Fruit fly (Drosophila melanogaster) whole organism, embryonic: ENCODE results near the gene CG7409.

Experiments
- CG10654 ChIP-seq: fragments of 200-800 bp; sonication (Bioruptor generic); optimal IDR thresholded peaks from 2 replicates; lab custom pipeline; 2016; ENCODE audit warnings: missing biosample characterization, missing genetic modification characterization
- CG11247 ChIP-seq: fragments of 200-800 bp; sonication (Bioruptor generic); IDR thresholded peaks from 2 replicates; pipeline ENCODE4 v1.3.6; 2022; ENCODE audit warnings: missing biosample characterization, missing genetic modification characterization
- CG12236 ChIP-seq: fragments of 200-800 bp; sonication (Bioruptor generic); optimal IDR thresholded peaks from 2 replicates; lab custom pipeline; 2016; ENCODE audit warnings: missing biosample characterization, missing genetic modification characterization
- CG13287 ChIP-seq: fragments of 200-800 bp; sonication (Bioruptor generic); IDR thresholded peaks from 2 replicates; pipeline ENCODE4 v1.3.6; 2022; ENCODE audit warnings: missing biosample characterization, missing genetic modification characterization; ENCODE audit not compliant: partially characterized antibody
- CG17361 ChIP-seq: fragments of 200-800 bp; sonication (Bioruptor generic); IDR thresholded peaks from 3 replicates; pipeline ENCODE4 v1.3.6; 2022; ENCODE audit warnings: missing biosample characterization, missing genetic modification characterization
- CG17802 ChIP-seq: fragments of 200-800 bp; sonication (Bioruptor generic); optimal IDR thresholded peaks from 2 replicates; lab custom pipeline; 2018; ENCODE audit warnings: missing biosample characterization, mild to moderate bottlenecking, missing genetic modification characterization, moderate library complexity
- CG2199 ChIP-seq: fragments of 200-800 bp; sonication (Bioruptor generic); IDR thresholded peaks from 3 replicates; pipeline ENCODE4 v1.3.6; 2022; ENCODE audit warnings: missing biosample characterization, missing genetic modification characterization
- CG3065 ChIP-seq: fragments of 200-800 bp; sonication (Bioruptor generic); optimal IDR thresholded peaks from 2 replicates; lab custom pipeline; 2016; ENCODE audit warnings: missing biosample characterization, missing genetic modification characterization
- CG33557 ChIP-seq: fragments of 200-800 bp; sonication (Bioruptor generic); optimal IDR thresholded peaks from 2 replicates; lab custom pipeline; 2019; ENCODE audit warnings: missing biosample characterization, mild to moderate bottlenecking, missing genetic modification characterization, moderate library complexity
- CG3995 ChIP-seq: fragments of 200-800 bp; sonication (Bioruptor generic); optimal IDR thresholded peaks from 3 replicates; lab custom pipeline; 2016; ENCODE audit warnings: missing biosample characterization, missing genetic modification characterization
- CG4360 ChIP-seq: fragments of 200-800 bp; sonication (Bioruptor generic); IDR thresholded peaks from 2 replicates; pipeline ENCODE4 v1.3.6; 2022; ENCODE audit warnings: missing biosample characterization, missing genetic modification characterization
- CG43689 ChIP-seq: fragments of 200-800 bp; sonication (Bioruptor generic); IDR thresholded peaks from 2 replicates; pipeline ENCODE4 v1.3.6; 2022; ENCODE audit warnings: missing biosample characterization, missing genetic modification characterization
- CG4820 ChIP-seq: fragments of 200-800 bp; sonication (Bioruptor generic); optimal IDR thresholded peaks from 3 replicates; lab custom pipeline; 2016; ENCODE audit warnings: missing biosample characterization, missing genetic modification characterization
- CG6689 ChIP-seq: fragments of 200-800 bp; sonication (Bioruptor generic); IDR thresholded peaks from 2 replicates; pipeline ENCODE4 v1.3.6; 2022; ENCODE audit warnings: missing biosample characterization, missing genetic modification characterization
- CG6765 ChIP-seq: fragments of 200-800 bp; sonication (Bioruptor generic); optimal IDR thresholded peaks from 3 replicates; lab custom pipeline; 2017; ENCODE audit warnings: missing biosample characterization, mild to moderate bottlenecking, missing genetic modification characterization
- CG6791 ChIP-seq: fragments of 200-800 bp; sonication (Bioruptor generic); IDR thresholded peaks from 3 replicates; pipeline ENCODE4 v1.3.6; 2022; ENCODE audit warnings: missing biosample characterization, missing genetic modification characterization; ENCODE audit not compliant: partially characterized antibody
- CG8765 ChIP-seq: fragments of 200-800 bp; sonication (Bioruptor generic); IDR thresholded peaks from 2 replicates; pipeline ENCODE4 v1.3.6; 2022; ENCODE audit warnings: missing biosample characterization, missing genetic modification characterization
- CG9876 ChIP-seq: fragments of 200-800 bp; sonication (Bioruptor generic); optimal IDR thresholded peaks from 2 replicates; lab custom pipeline; 2016; ENCODE audit warnings: missing biosample characterization, missing genetic modification characterization
- ERR ChIP-seq: fragments of 200-800 bp; sonication (Bioruptor generic); optimal IDR thresholded peaks from 2 replicates; lab custom pipeline; 2016; ENCODE audit warnings: missing biosample characterization, missing genetic modification characterization
- Gsc ChIP-seq: fragments of 200-800 bp; sonication (Bioruptor generic); IDR thresholded peaks from 2 replicates; pipeline ENCODE4 v1.3.6; 2022; ENCODE audit warnings: missing biosample characterization, missing genetic modification characterization
- HLH3B ChIP-seq: fragments of 200-800 bp; sonication (Bioruptor generic); IDR thresholded peaks from 2 replicates; pipeline ENCODE4 v1.3.6; 2022; ENCODE audit warnings: missing biosample characterization, missing genetic modification characterization
- HLH54F ChIP-seq: fragments of 200-800 bp; sonication (Bioruptor generic); optimal IDR thresholded peaks from 3 replicates; lab custom pipeline; 2016; ENCODE audit warnings: missing biosample characterization, missing genetic modification characterization
- HLHmδ ChIP-seq: fragments of 200-800 bp; sonication (Bioruptor generic); optimal IDR thresholded peaks from 2 replicates; lab custom pipeline; 2018; ENCODE audit warnings: missing biosample characterization, mild to moderate bottlenecking, missing genetic modification characterization, moderate library complexity
- Kr ChIP-seq: fragments of 200-800 bp; sonication (Bioruptor generic); optimal IDR thresholded peaks from 2 replicates; lab custom pipeline; 2017; ENCODE audit warnings: missing biosample characterization, mild to moderate bottlenecking, missing genetic modification characterization
- NFAT ChIP-seq: fragments of 200-800 bp; sonication (Bioruptor generic); IDR thresholded peaks from 2 replicates; pipeline ENCODE4 v1.3.6; 2022; ENCODE audit warnings: missing biosample characterization, missing genetic modification characterization
- TFAM ChIP-seq: fragments of 200-800 bp; sonication (Bioruptor generic); optimal IDR thresholded peaks from 2 replicates; lab custom pipeline; 2017; ENCODE audit warnings: missing biosample characterization, missing genetic modification characterization, inconsistent platforms
- Taf1 ChIP-seq: fragments of 200-800 bp; sonication (Bioruptor generic); IDR thresholded peaks from 2 replicates; pipeline ENCODE4 v1.3.6; 2022; ENCODE audit warnings: missing biosample characterization, missing genetic modification characterization
- aop ChIP-seq: fragments of 200-800 bp; sonication (Bioruptor generic); IDR thresholded peaks from 2 replicates; pipeline ENCODE4 v1.3.6; 2022; ENCODE audit warnings: missing biosample characterization, missing genetic modification characterization
- cg ChIP-seq: fragments of 200-800 bp; sonication (Bioruptor generic); optimal IDR thresholded peaks from 3 replicates; lab custom pipeline; 2019; ENCODE audit warnings: missing biosample characterization, mild to moderate bottlenecking, missing genetic modification characterization, moderate library complexity
- croc ChIP-seq: fragments of 200-800 bp; sonication (Bioruptor generic); conservative IDR thresholded peaks from 3 replicates; pipeline ENCODE4 v1.3.6; 2022; ENCODE audit warnings: missing biosample characterization, missing genetic modification characterization
- dan ChIP-seq: fragments of 200-800 bp; sonication (Bioruptor generic); IDR thresholded peaks from 2 replicates; pipeline ENCODE4 v1.3.6; 2022; ENCODE audit warnings: missing biosample characterization, missing genetic modification characterization
- en ChIP-seq: fragments of 200-800 bp; sonication (Bioruptor generic); optimal IDR thresholded peaks from 2 replicates; lab custom pipeline; 2016; ENCODE audit warnings: missing biosample characterization, missing genetic modification characterization
- ewg ChIP-seq: fragments of 200-800 bp; sonication (Bioruptor generic); optimal IDR thresholded peaks from 3 replicates; lab custom pipeline; 2017; ENCODE audit warnings: mild to moderate bottlenecking, missing biosample characterization, missing genetic modification reagents, missing genetic modification characterization
- fd96Cb ChIP-seq: fragments of 200-800 bp; sonication (Bioruptor generic); optimal IDR thresholded peaks from 2 replicates; lab custom pipeline; 2018; ENCODE audit warnings: missing biosample characterization, mild to moderate bottlenecking, missing genetic modification characterization, moderate library complexity
- gsb-n ChIP-seq: fragments of 200-800 bp; sonication (Bioruptor generic); optimal IDR thresholded peaks from 3 replicates; lab custom pipeline; 2018; ENCODE audit warnings: missing biosample characterization, mild to moderate bottlenecking, missing genetic modification characterization
- hbn ChIP-seq: fragments of 200-800 bp; sonication (Bioruptor generic); IDR thresholded peaks from 2 replicates; pipeline ENCODE4 v1.3.6; 2022; ENCODE audit warnings: missing biosample characterization, missing genetic modification characterization; ENCODE audit not compliant: partially characterized antibody
- hth ChIP-seq: fragments of >200 bp; optimal IDR thresholded peaks from 2 replicates; lab custom pipeline; 2017; ENCODE audit warnings: inconsistent platforms
- kah ChIP-seq: fragments of 200-800 bp; sonication (Bioruptor generic); optimal IDR thresholded peaks from 2 replicates; lab custom pipeline; 2018; ENCODE audit warnings: missing biosample characterization, mild to moderate bottlenecking, missing genetic modification characterization
- kni ChIP-seq: fragments of 200-800 bp; sonication (Bioruptor generic); optimal IDR thresholded peaks from 3 replicates; lab custom pipeline; 2017; ENCODE audit warnings: mild to moderate bottlenecking, missing biosample characterization, missing genetic modification reagents, missing genetic modification characterization
- lmd ChIP-seq: fragments of 200-800 bp; sonication (Bioruptor generic); IDR thresholded peaks from 2 replicates; pipeline ENCODE4 v1.3.6; 2022; ENCODE audit warnings: missing biosample characterization, missing genetic modification characterization
- nau ChIP-seq: fragments of 200-800 bp; sonication (Bioruptor generic); optimal IDR thresholded peaks from 3 replicates; lab custom pipeline; 2017; ENCODE audit warnings: missing biosample characterization, mild to moderate bottlenecking, missing genetic modification characterization, missing genetic modification reagents
- onecut ChIP-seq: fragments of 200-800 bp; sonication (Bioruptor generic); IDR thresholded peaks from 2 replicates; pipeline ENCODE4 v1.3.6; 2022; ENCODE audit warnings: missing biosample characterization, missing genetic modification characterization
- pan ChIP-seq, 4 experiments: fragments of >200 bp in 3 of 4; fragments of 200-800 bp in 1 of 4; sonication (Bioruptor generic) in 1 of 4; optimal IDR thresholded peaks in 3 of 4; IDR thresholded peaks in 1 of 4; 2 replicates each; pipeline versions ENCODE4 v1.3.6 to Lab custom; 2017 to 2022; ENCODE audit warnings: missing biosample characterization in 2 of 4, missing genetic modification characterization in 2 of 4, mixed read lengths in 1 of 4
- pho ChIP-seq: fragments of 200-800 bp; sonication (Bioruptor generic); optimal IDR thresholded peaks from 2 replicates; lab custom pipeline; 2016; ENCODE audit warnings: missing biosample characterization, missing genetic modification characterization
- pzg ChIP-seq: fragments of 200-800 bp; sonication (Bioruptor generic); optimal IDR thresholded peaks from 3 replicates; lab custom pipeline; 2018; ENCODE audit warnings: missing biosample characterization, mild to moderate bottlenecking, missing genetic modification characterization, moderate library complexity
- run ChIP-seq: fragments of 200-800 bp; sonication (Bioruptor generic); optimal IDR thresholded peaks from 3 replicates; lab custom pipeline; 2018; ENCODE audit warnings: missing biosample characterization, mild to moderate bottlenecking, missing genetic modification characterization
- scrt ChIP-seq: fragments of 200-800 bp; sonication (Bioruptor generic); optimal IDR thresholded peaks from 2 replicates; lab custom pipeline; 2018; ENCODE audit warnings: missing biosample characterization, mild to moderate bottlenecking, missing genetic modification characterization, moderate library complexity
- tgo ChIP-seq: fragments of 200-800 bp; sonication (Bioruptor generic); IDR thresholded peaks from 3 replicates; pipeline ENCODE4 v1.3.6; 2022; ENCODE audit warnings: missing biosample characterization, missing genetic modification characterization
- tin ChIP-seq: fragments of 200-800 bp; sonication (Bioruptor generic); optimal IDR thresholded peaks from 3 replicates; lab custom pipeline; 2016; ENCODE audit warnings: missing biosample characterization, missing genetic modification characterization
- tll ChIP-seq, 2 experiments: fragments of 200-800 bp in 1 of 2; fragments of >200 bp in 1 of 2; sonication (Bioruptor generic) in 1 of 2; optimal IDR thresholded peaks; 2 replicates each; lab custom pipeline; 2017 to 2019; ENCODE audit warnings: missing biosample characterization in 2 of 2, missing genetic modification characterization in 2 of 2, mild to moderate bottlenecking in 1 of 2, moderate library complexity in 1 of 2
- trem ChIP-seq: fragments of 200-800 bp; optimal IDR thresholded peaks from 3 replicates; lab custom pipeline; 2019; ENCODE audit warnings: missing biosample characterization, mild to moderate bottlenecking, missing genetic modification characterization, moderate library complexity

CG7409 gene

DNA sequence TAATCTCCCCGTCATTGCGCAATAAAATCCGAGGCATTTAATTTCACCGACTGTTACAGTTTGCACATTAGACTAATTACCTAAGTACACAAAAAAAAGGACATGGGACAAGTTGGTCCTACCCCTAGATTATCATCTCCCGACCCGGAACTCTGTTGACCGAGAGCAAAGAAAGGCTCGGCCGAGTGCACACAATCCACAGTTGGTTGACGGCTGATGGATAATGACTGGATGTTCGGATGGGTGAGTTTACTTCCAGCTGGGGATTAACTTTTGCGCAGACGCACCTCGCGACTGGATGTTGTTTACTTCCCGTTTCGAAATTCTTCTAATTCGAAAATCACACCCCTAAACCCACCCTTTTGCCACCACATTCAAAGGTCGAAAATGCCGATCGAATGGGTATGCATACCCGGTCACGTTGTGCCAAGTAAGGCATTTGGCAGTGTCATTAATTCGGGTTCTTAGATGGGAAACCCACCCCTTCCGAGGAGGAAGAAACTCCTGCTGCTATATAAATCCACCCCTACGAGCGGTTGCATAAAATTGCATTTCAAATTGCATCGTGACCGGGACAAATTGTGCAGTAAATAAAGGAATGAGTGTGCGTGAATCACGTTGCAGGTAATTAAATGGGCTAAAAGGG, 39.8 kb upstream of the CG7409 start (continued):
- TF ChIP-seq run (no peak), lmd (GFP tag; lab: Robert Waterston, UW) (no peak), CG17361 (GFP tag; lab: Robert Waterston, UW) (no peak), CG6791 (GFP tag; lab: Robert Waterston, UW) (0 out of 3 replicates have a peak, but pooled peaks have one; percentile 35), nau (GFP tag; lab: Kevin White, UChicago) (no peak), CG9876 (GFP tag; lab: Kevin White, UChicago) (no peak), CG6689 (no peak), CG4360 (GFP tag; lab: Robert Waterston, UW) (no peak), CG8765 (GFP tag; lab: Robert Waterston, UW) (no peak), hth (lab: Kevin White, UChicago) (no peak), HLH54F (no peak), pan (optimal IDR thresholded peaks at IDR 0.05; lab: Kevin White, UChicago) (no peak), pan (GFP tag; optimal IDR thresholded peaks at IDR 0.05 in 1 of 2, IDR thresholded peaks at IDR 0.05 in 1 of 2) (no peak), CG4820 (no peak), dan (GFP tag; lab: Robert Waterston, UW) (no peak), CG13287 (GFP tag; lab: Robert Waterston, UW) (no peak), CG33557 (GFP tag; lab: Kevin White, UChicago) (no peak), kni (GFP tag; lab: Kevin White, UChicago) (peak; percentile 32), CG17802 (tag; lab: Kevin White, UChicago) (no peak), CG10654 (GFP tag; lab: Kevin White, UChicago) (no peak), CG43689 (GFP tag; lab: Robert Waterston, UW) (no peak), aop (GFP tag; lab: Robert Waterston, UW) (no peak), Taf1 (no peak), cg (GFP tag; lab: Kevin White, UChicago) (no peak), ERR (GFP tag; lab: Kevin White, UChicago) (no peak), TFAM (GFP tag; lab: Kevin White, UChicago) (no peak), pho (GFP tag; lab: Kevin White, UChicago) (no peak), ewg (GFP tag; lab: Kevin White, UChicago) (peak; percentile 65), Gsc (GFP tag; lab: Robert Waterston, UW) (no peak), fd96Cb (tag; lab: Kevin White, UChicago) (no peak), tll (GFP tag; optimal IDR thresholded peaks at IDR 0.05; lab: Kevin White, UChicago) (peak in 1 of 2 experiments; percentile 92), CG11247 (GFP tag; lab: Robert Waterston, UW) (no peak), CG12236 (GFP tag; lab: Kevin White, UChicago) (no peak), CG3995 (GFP tag; lab: Kevin White, UChicago) (no peak), CG6765 (GFP tag; lab: Kevin White, UChicago) (no peak), trem (tag; lab: Kevin White, UChicago) (no peak), pzg (GFP tag; lab: Kevin White, UChicago) (no peak), en (GFP tag; lab: Kevin White, UChicago) (no peak), Kr (peak; percentile 67), tgo (no peak), CG3065 (GFP tag; lab: Kevin White, UChicago) (no peak), kah (GFP tag; lab: Kevin White, UChicago) (peak; percentile 25), onecut (GFP tag; lab: Robert Waterston, UW) (no peak), HLH3B (GFP tag; lab: Robert Waterston, UW) (no peak), croc (no peak), hbn (GFP tag; lab: Robert Waterston, UW) (no peak), NFAT (GFP tag; lab: Robert Waterston, UW) (no peak), tin (GFP tag; lab: Kevin White, UChicago) (no peak), gsb-n (tag; lab: Kevin White, UChicago) (peak; percentile 86), CG2199 (GFP tag; lab: Robert Waterston, UW) (no peak), scrt (GFP tag; lab: Kevin White, UChicago) (peak; percentile 88), HLHmδ (no peak)
